Worm (Caenorhabditis elegans) whole organism, midembryonic: ENCODE measurements around the gene C13A2.9.

Source experiments
- T22C8.4 ChIP-seq: fragments of 200-800 bp; sonication (Bioruptor generic); IDR thresholded peaks from 2 replicates; pipeline ENCODE4 v1.3.6; 2022; ENCODE audit warnings: missing genetic modification characterization, missing compliant biosample characterization
- cog-1 ChIP-seq: sonication (generic microtip); optimal IDR thresholded peaks from 2 replicates; lab custom pipeline; 2016; ENCODE audit warnings: missing genetic modification characterization, missing compliant biosample characterization
- flt-1 ChIP-seq: fragments of 200-800 bp; sonication (Bioruptor generic); IDR thresholded peaks from 2 replicates; pipeline ENCODE4 v1.3.6; 2022; ENCODE audit warnings: missing genetic modification characterization, missing compliant biosample characterization
- klf-2 ChIP-seq: fragments of 200-800 bp; sonication (Bioruptor generic); conservative IDR thresholded peaks from 2 replicates; pipeline ENCODE4 v1.3.6; 2022; ENCODE audit warnings: missing genetic modification reagents, missing genetic modification characterization, missing compliant biosample characterization
- med-1 ChIP-seq: sonication (generic microtip); optimal IDR thresholded peaks from 2 replicates; lab custom pipeline; 2017; ENCODE audit warnings: missing genetic modification characterization, mild to moderate bottlenecking, missing compliant biosample characterization, antibody characterized with exemption, missing genetic modification reagents; ENCODE audit not compliant: insufficient read depth
- ref-1 ChIP-seq: fragments of 200-800 bp; sonication (Bioruptor generic); conservative IDR thresholded peaks from 2 replicates; pipeline ENCODE4 v1.3.6; 2022; ENCODE audit warnings: missing genetic modification reagents, missing genetic modification characterization, missing compliant biosample characterization
- tab-1 ChIP-seq: fragments of 200-800 bp; sonication (Bioruptor generic); IDR thresholded peaks from 2 replicates; pipeline ENCODE4 v1.3.6; 2022; ENCODE audit warnings: missing genetic modification characterization, missing compliant biosample characterization
- ztf-23 ChIP-seq: fragments of 200-800 bp; sonication (Bioruptor generic); IDR thresholded peaks from 2 replicates; pipeline ENCODE4 v1.3.6; 2022; ENCODE audit warnings: missing genetic modification reagents, missing genetic modification characterization, missing compliant biosample characterization
- ztf-29 ChIP-seq: fragments of 200-800 bp; sonication (Bioruptor generic); IDR thresholded peaks from 2 replicates; pipeline ENCODE4 v1.3.6; 2022; ENCODE audit warnings: missing genetic modification reagents, missing genetic modification characterization, missing compliant biosample characterization

The C13A2.9 gene

ce11 chrV:7220973-7221519 is 42.9 kb downstream of the C13A2.9 start, which contains the start of the genes C13F10.8, C13F10.6 and kxd-1:
C13F10.8 (minus strand) TSS chrV:7221023.
C13F10.6 (minus strand) TSS chrV:7221039.
kxd-1 (plus strand) TSS chrV:7221469.
- TF ChIP-seq ztf-23 (GFP tag; lab: Robert Waterston, UW) (no peak), ref-1 (GFP tag; lab: Robert Waterston, UW) (no peak), flt-1 (GFP tag; lab: Robert Waterston, UW) (no peak), T22C8.4 (no peak), ztf-29 (GFP tag; lab: Robert Waterston, UW) (no peak), klf-2 (no peak), cog-1 (no peak), tab-1 (no peak), med-1 (GFP tag; lab: Kevin White, UChicago) (no peak)

ce11 chrV:7218988-7219387 is 45.0 kb downstream of the C13A2.9 start, which contains the start of gene C13F10.5:
C13F10.5 (minus strand) TSS chrV:7219088.
- no peak for TF ChIP-seq ref-1 (GFP tag; lab: Robert Waterston, UW)
- TF ChIP-seq klf-2: no peak
- TF ChIP-seq tab-1: no peak
- TF ChIP-seq T22C8.4: no peak
- no peak for TF ChIP-seq cog-1
- no peak for TF ChIP-seq med-1 (GFP tag; lab: Kevin White, UChicago)

ce11 chrV:7216016-7216415 is 47.9 kb downstream of the C13A2.9 start:
- TF ChIP-seq klf-2: no peak
- TF ChIP-seq tab-1: no peak
- no peak for TF ChIP-seq ztf-23 (GFP tag; lab: Robert Waterston, UW)
- TF ChIP-seq ref-1 (GFP tag; lab: Robert Waterston, UW): no peak
- no peak for TF ChIP-seq cog-1
- TF ChIP-seq med-1 (GFP tag; lab: Kevin White, UChicago): no peak
- TF ChIP-seq T22C8.4: no peak
- no peak for TF ChIP-seq ztf-29 (GFP tag; lab: Robert Waterston, UW)
- no peak for TF ChIP-seq flt-1 (GFP tag; lab: Robert Waterston, UW)

ce11 chrV:7214802-7215201 is 49.1 kb downstream of the C13A2.9 start, which contains the start of gene soap-1:
soap-1 (minus strand) TSS chrV:7214902.
- TF ChIP-seq cog-1 (no peak), flt-1 (GFP tag; lab: Robert Waterston, UW) (no peak), med-1 (GFP tag; lab: Kevin White, UChicago) (no peak), tab-1 (no peak), ref-1 (GFP tag; lab: Robert Waterston, UW) (no peak), klf-2 (no peak), T22C8.4 (no peak), ztf-29 (GFP tag; lab: Robert Waterston, UW) (no peak), ztf-23 (GFP tag; lab: Robert Waterston, UW) (no peak)
